Worm (Caenorhabditis elegans) whole organism, midembryonic: ENCODE data around the gene math-38.

Experiments used
- T22C8.4 ChIP-seq: fragments of 200-800 bp; sonication (Bioruptor generic); IDR thresholded peaks from 2 replicates; pipeline ENCODE4 v1.3.6; 2022; ENCODE audit warnings: missing genetic modification characterization, missing compliant biosample characterization
- cog-1 ChIP-seq: sonication (generic microtip); optimal IDR thresholded peaks from 2 replicates; lab custom pipeline; 2016; ENCODE audit warnings: missing genetic modification characterization, missing compliant biosample characterization
- flt-1 ChIP-seq: fragments of 200-800 bp; sonication (Bioruptor generic); IDR thresholded peaks from 2 replicates; pipeline ENCODE4 v1.3.6; 2022; ENCODE audit warnings: missing genetic modification characterization, missing compliant biosample characterization
- klf-2 ChIP-seq: fragments of 200-800 bp; sonication (Bioruptor generic); conservative IDR thresholded peaks from 2 replicates; pipeline ENCODE4 v1.3.6; 2022; ENCODE audit warnings: missing genetic modification reagents, missing genetic modification characterization, missing compliant biosample characterization
- med-1 ChIP-seq: sonication (generic microtip); optimal IDR thresholded peaks from 2 replicates; lab custom pipeline; 2017; ENCODE audit warnings: missing genetic modification characterization, mild to moderate bottlenecking, missing compliant biosample characterization, antibody characterized with exemption, missing genetic modification reagents; ENCODE audit not compliant: insufficient read depth
- ref-1 ChIP-seq: fragments of 200-800 bp; sonication (Bioruptor generic); conservative IDR thresholded peaks from 2 replicates; pipeline ENCODE4 v1.3.6; 2022; ENCODE audit warnings: missing genetic modification reagents, missing genetic modification characterization, missing compliant biosample characterization
- tab-1 ChIP-seq: fragments of 200-800 bp; sonication (Bioruptor generic); IDR thresholded peaks from 2 replicates; pipeline ENCODE4 v1.3.6; 2022; ENCODE audit warnings: missing genetic modification characterization, missing compliant biosample characterization
- ztf-23 ChIP-seq: fragments of 200-800 bp; sonication (Bioruptor generic); IDR thresholded peaks from 2 replicates; pipeline ENCODE4 v1.3.6; 2022; ENCODE audit warnings: missing genetic modification reagents, missing genetic modification characterization, missing compliant biosample characterization
- ztf-29 ChIP-seq: fragments of 200-800 bp; sonication (Bioruptor generic); IDR thresholded peaks from 2 replicates; pipeline ENCODE4 v1.3.6; 2022; ENCODE audit warnings: missing genetic modification reagents, missing genetic modification characterization, missing compliant biosample characterization

The math-38 gene

DNA sequence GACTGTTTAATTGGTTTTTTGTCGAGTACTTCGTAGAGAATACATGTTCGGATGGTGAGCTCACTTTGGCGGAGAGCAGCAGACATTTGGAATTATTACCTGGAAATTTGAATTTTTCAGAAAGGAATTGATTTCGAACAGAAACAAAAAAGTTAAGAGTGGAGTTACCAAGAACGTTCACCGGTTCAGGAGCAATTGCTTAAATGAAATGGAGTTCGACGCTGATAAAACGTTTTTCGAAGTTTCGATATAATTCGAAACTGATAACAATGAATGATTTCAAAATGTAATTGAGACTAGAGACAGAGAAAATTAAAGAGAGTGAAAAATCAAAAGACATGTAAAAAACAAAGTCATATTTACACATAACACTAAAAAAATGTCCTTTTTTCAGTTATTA lies 30.8 kb upstream of the math-38 start, which contains the start of gene fbxa-163:
fbxa-163 (minus strand) TSS at position 101 of the 400 bp plus-strand sequence.
- TF ChIP-seq ztf-23 (no peak), med-1 (GFP tag; lab: Kevin White, UChicago) (no peak)

DNA sequence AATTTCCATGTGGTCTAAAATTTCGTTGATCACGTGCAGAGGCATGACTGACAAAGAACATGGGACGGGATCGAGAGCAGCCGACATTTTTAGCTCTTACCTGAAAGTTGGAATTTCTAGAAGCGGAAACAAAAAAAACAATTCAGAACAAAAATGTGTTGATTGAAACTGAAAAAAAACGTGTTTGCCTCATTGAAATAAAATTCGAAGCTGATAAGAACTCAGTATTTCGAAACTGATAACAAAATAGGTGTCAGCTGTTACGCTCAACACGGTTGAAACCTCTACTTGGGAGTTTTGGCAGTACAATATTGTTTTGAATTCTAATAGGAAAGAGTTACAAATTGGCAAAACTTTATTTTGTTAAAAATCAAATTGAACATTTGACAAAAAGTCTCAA lies 29.1 kb upstream of the math-38 start:
- TF ChIP-seq flt-1 (no peak), T22C8.4 (no peak), ztf-29 (GFP tag; lab: Robert Waterston, UW) (no peak), klf-2 (no peak), ztf-23 (no peak), med-1 (GFP tag; lab: Kevin White, UChicago) (no peak), cog-1 (tag; lab: Kevin White, UChicago) (no peak)

- no peak for TF ChIP-seq med-1 (GFP tag; lab: Kevin White, UChicago)
- no peak for TF ChIP-seq klf-2
- no peak for TF ChIP-seq tab-1 (GFP tag; lab: Robert Waterston, UW)
- no peak for TF ChIP-seq ztf-23
- TF ChIP-seq ztf-29 (GFP tag; lab: Robert Waterston, UW): no peak
- TF ChIP-seq flt-1: no peak
- TF ChIP-seq cog-1 (tag; lab: Kevin White, UChicago): no peak
- TF ChIP-seq T22C8.4: no peak
Observed at ce11 chrII:1607575-1607974, 27.8 kb upstream of the math-38 start.

ce11 chrII:1606079-1606478 lies 26.3 kb upstream of the math-38 start, which contains the start of gene bath-33:
TSS of gene bath-33 (minus strand) at chrII:1606179.
- TF ChIP-seq ztf-23: no peak

DNA sequence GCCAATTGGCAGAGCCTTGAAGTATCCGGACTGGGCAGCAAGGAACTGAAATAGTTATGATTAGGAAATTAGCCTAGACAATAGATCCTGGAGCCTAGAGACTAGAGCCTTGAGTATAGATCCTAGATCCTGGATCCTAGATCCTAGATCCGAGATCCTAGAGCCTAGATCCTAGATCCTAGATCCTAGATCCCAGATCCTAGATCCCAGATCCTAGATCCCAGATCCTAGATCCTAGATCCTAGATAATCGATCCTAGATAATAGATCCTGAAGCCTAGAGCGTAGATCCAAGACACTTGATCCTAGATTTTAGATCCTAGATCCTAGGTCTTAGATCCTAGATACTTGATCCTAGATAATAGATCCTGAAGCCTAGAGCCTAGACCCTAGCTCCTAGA lies 25.2 kb upstream of the math-38 start:
- TF ChIP-seq T22C8.4 (no peak), cog-1 (tag; lab: Kevin White, UChicago) (no peak), ztf-23 (no peak), ref-1 (GFP tag; lab: Robert Waterston, UW) (no peak), flt-1 (no peak), med-1 (GFP tag; lab: Kevin White, UChicago) (no peak), klf-2 (no peak), tab-1 (GFP tag; lab: Robert Waterston, UW) (no peak), ztf-29 (GFP tag; lab: Robert Waterston, UW) (no peak)

- TF ChIP-seq klf-2: no peak
- TF ChIP-seq ref-1 (GFP tag; lab: Robert Waterston, UW): no peak
- TF ChIP-seq flt-1: no peak
Observed at ce11 chrII:1603049-1603448, 23.3 kb upstream of the math-38 start.

DNA sequence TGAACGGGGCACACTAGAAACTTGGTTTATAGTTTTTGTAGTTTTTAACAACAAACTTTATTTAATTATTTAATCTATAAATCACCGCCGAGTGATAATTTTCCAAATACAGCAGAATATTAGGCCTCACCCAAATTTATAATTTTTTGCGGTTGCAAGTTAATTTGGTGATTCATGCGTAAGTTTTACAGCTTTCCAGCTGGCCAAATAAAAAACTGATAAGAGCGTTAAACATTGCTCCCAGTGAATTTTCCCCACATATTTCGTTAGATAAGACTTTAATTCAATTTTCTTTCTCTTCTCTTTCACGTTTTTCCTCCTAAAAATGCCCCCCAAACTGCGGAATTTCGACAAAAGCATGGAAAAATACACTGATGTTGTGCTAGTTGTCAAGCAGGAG lies 21.7 kb upstream of the math-38 start, which contains the start of gene bath-47:
bath-47 (plus strand) TSS at position 305 of the 400 bp plus-strand sequence.
- TF ChIP-seq ztf-23 (no peak), ztf-29 (GFP tag; lab: Robert Waterston, UW) (no peak), T22C8.4 (no peak), med-1 (GFP tag; lab: Kevin White, UChicago) (no peak)

DNA sequence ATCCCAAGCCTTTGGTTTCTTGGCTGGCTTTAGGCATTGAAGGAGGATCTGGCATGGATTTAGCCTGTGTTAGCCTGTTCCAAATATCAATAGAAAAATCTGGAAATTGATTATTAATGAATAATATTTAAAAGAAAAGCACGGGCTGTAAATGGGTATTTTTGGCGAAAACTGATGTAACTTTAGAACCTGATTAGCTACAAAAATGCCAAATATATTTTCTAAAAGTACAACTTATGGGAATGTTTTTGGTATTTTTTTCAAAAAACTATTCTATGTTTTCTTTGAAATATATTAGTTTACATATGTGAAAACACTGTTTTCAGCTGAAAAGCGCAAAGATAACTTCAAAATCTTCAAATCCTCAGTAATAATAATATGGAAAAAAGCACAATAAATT lies 20.9 kb upstream of the math-38 start, which contains the start of gene bath-26:
bath-26 (minus strand) TSS at position 101 of the 400 bp plus-strand sequence.
- TF ChIP-seq tab-1 (GFP tag; lab: Robert Waterston, UW): no peak
- no peak for TF ChIP-seq T22C8.4
- no peak for TF ChIP-seq flt-1
- TF ChIP-seq cog-1 (tag; lab: Kevin White, UChicago): no peak
- TF ChIP-seq med-1 (GFP tag; lab: Kevin White, UChicago): no peak
- no peak for TF ChIP-seq ref-1 (GFP tag; lab: Robert Waterston, UW)
- no peak for TF ChIP-seq klf-2
- no peak for TF ChIP-seq ztf-29 (GFP tag; lab: Robert Waterston, UW)

DNA sequence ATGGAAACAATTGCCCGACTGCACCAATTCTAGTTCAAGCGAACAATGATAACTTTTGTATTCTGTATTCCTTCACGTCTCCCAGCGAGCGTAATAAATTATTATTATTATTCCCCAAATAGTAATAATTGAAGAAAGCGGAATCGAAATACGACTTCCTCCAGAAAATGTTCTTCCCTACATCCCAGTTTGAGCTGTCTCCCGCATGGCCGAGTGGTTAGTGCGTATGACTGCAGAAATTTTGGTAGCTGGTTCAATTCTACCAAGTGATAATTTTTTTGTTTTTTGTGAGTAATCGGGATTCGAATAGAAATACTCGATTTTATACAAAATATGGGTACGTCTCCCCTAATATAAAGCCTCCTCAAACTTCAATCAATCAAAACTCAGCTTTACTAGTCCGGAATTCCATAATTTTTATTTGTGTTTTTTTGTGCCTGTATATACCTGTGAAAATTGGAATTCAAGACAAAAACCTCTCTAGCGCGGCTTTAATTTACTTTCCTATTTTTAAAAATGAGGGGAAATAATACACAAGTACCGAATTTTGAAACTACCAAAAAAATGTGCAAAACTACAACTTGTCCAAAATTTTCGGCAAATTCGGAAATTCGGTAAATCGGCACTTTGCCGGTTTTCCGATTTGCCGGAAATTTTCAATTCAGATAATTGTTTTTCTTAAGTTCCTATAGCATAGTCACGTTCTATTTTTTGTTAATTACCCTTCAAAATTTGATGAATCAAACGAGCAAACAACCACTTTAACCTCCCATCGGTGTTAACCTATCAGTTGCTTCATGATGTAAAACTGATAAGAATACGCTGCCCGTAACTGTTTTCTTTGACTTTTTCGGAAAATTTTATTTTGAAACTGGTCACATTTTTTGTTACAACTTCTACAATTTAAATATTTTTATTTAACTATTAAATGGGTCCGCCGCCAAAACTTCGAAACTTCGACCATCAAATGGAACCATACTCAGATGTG lies 17.6 kb upstream of the math-38 start, which contains the start of gene bath-46:
bath-46 (plus strand) TSS at position 806 of the 988 bp plus-strand sequence.
- no peak for TF ChIP-seq med-1 (GFP tag; lab: Kevin White, UChicago)
- TF ChIP-seq ztf-29 (GFP tag; lab: Robert Waterston, UW): no peak
- no peak for TF ChIP-seq tab-1 (GFP tag; lab: Robert Waterston, UW)
- no peak for TF ChIP-seq flt-1
- no peak for TF ChIP-seq ref-1 (GFP tag; lab: Robert Waterston, UW)
- TF ChIP-seq cog-1 (tag; lab: Kevin White, UChicago): no peak

- TF ChIP-seq ref-1 (GFP tag; lab: Robert Waterston, UW): no peak
Observed at ce11 chrII:1595137-1595536, 15.4 kb upstream of the math-38 start, which contains the start of gene clec-20. TSS of gene clec-20 (minus strand) at chrII:1595237.

ce11 chrII:1589845-1590244 lies 10.1 kb upstream of the math-38 start, which contains the start of gene T07H3.7:
TSS of gene T07H3.7 (minus strand) at chrII:1589945.
- TF ChIP-seq T22C8.4: no peak
